Fruit fly (Drosophila melanogaster): ENCODE measurements around the gene Rtc1.

Gene Rtc1

dm6 chrX:13781739-13782502, 24.9 kb downstream of the Rtc1 start, which contains the start of the genes CtsB and amrt (continued):
- TF ChIP-seq CG4318 (GFP tag; optimal IDR thresholded peaks at IDR 0.05): no peak
- peak; percentile 17 for TF ChIP-seq dsx (GFP tag; optimal IDR thresholded peaks at IDR 0.05; ENCODE audit: poor library complexity, severe bottlenecking)
- peak; percentile 53 for TF ChIP-seq cyc (GFP tag; optimal IDR thresholded peaks at IDR 0.05)
- peak; percentile 66 for TF ChIP-seq OdsH (GFP tag; optimal IDR thresholded peaks at IDR 0.05)
- TF ChIP-seq CG3919 (GFP tag; optimal IDR thresholded peaks at IDR 0.05): peak; percentile 59
- TF ChIP-seq CG7368 (GFP tag; optimal IDR thresholded peaks at IDR 0.05): peak; percentile 31
- TF ChIP-seq CG11762 (GFP tag; optimal IDR thresholded peaks at IDR 0.05; ENCODE audit: insufficient read depth): peak; percentile 53
- peak; percentile 70 for TF ChIP-seq CG6808 (GFP tag; optimal IDR thresholded peaks at IDR 0.05)
- TF ChIP-seq Eip93F (GFP tag; optimal IDR thresholded peaks at IDR 0.05): no peak
- no peak for TF ChIP-seq svp (GFP tag)
- peak; percentile 58 for TF ChIP-seq Hr4 (GFP tag; optimal IDR thresholded peaks at IDR 0.05)
- TF ChIP-seq net (GFP tag; optimal IDR thresholded peaks at IDR 0.05): peak; percentile 77
- TF ChIP-seq CG8319 (GFP tag; optimal IDR thresholded peaks at IDR 0.05): peak; percentile 7
- TF ChIP-seq CG6276 (GFP tag; optimal IDR thresholded peaks at IDR 0.05): peak; percentile 70
- peak; percentile 64 for TF ChIP-seq Hr39 (GFP tag; optimal IDR thresholded peaks at IDR 0.05)
- TF ChIP-seq Met (GFP tag; optimal IDR thresholded peaks at IDR 0.05): peak; percentile 62
- peak; percentile 60 to 78 for TF ChIP-seq ss (GFP tag; optimal IDR thresholded peaks at IDR 0.05)
- TF ChIP-seq CG34406 (GFP tag; optimal IDR thresholded peaks at IDR 0.05): peak; percentile 58
- TF ChIP-seq CG8632 (GFP tag; optimal IDR thresholded peaks at IDR 0.05): peak; percentile 12
- TF ChIP-seq CG10631 (GFP tag; optimal IDR thresholded peaks at IDR 0.05): peak; percentile 63
- TF ChIP-seq CG15336 (GFP tag; IDR thresholded peaks at IDR 0.05): peak; percentile 60; the same call in 1 of the 2 replicates
- peak; percentile 72 for TF ChIP-seq lz (GFP tag; optimal IDR thresholded peaks at IDR 0.05)
- TF ChIP-seq fd59A (GFP tag; optimal IDR thresholded peaks at IDR 0.05): peak; percentile 3
- peak; percentile 37 for TF ChIP-seq Ets96B (tag; optimal IDR thresholded peaks at IDR 0.05)
- TF ChIP-seq pdm3 (GFP tag; optimal IDR thresholded peaks at IDR 0.05): peak; percentile 72
- TF ChIP-seq Eip75B (GFP tag; optimal IDR thresholded peaks at IDR 0.05): peak; percentile 67
- peak; percentile 63 for TF ChIP-seq topi (GFP tag; optimal IDR thresholded peaks at IDR 0.05)
- peak; percentile 52 for TF ChIP-seq CG16779 (tag; optimal IDR thresholded peaks at IDR 0.05)
- peak; percentile 62 for TF ChIP-seq CG9139 (GFP tag; optimal IDR thresholded peaks at IDR 0.05)
- peak in 1 of 2 experiments; percentile 66 for TF ChIP-seq salr (GFP tag; optimal IDR thresholded peaks at IDR 0.05)
- TF ChIP-seq CG32006 (GFP tag; optimal IDR thresholded peaks at IDR 0.05): peak; percentile 64
- no peak; the same call in 1 of the 2 replicates for TF ChIP-seq CG11294 (GFP tag; IDR thresholded peaks at IDR 0.05)
- peak; percentile 58 for TF ChIP-seq Gug (GFP tag; IDR thresholded peaks at IDR 0.05)
- TF ChIP-seq CG1621 (tag; optimal IDR thresholded peaks at IDR 0.05): peak; percentile 26
- TF ChIP-seq CG8119 (GFP tag; IDR thresholded peaks at IDR 0.05): no peak; the same call in 2 of the 3 replicates
- peak; percentile 59 for TF ChIP-seq esn (GFP tag; optimal IDR thresholded peaks at IDR 0.05)
- TF ChIP-seq Ets21C (GFP tag; optimal IDR thresholded peaks at IDR 0.05): peak; percentile 51

- TF ChIP-seq Sox15 (GFP tag; optimal IDR thresholded peaks at IDR 0.05): no peak
- no peak for TF ChIP-seq CG31627 (GFP tag; optimal IDR thresholded peaks at IDR 0.05)
- TF ChIP-seq Eip75B (GFP tag; optimal IDR thresholded peaks at IDR 0.05): no peak
- TF ChIP-seq dsx (GFP tag; optimal IDR thresholded peaks at IDR 0.05; ENCODE audit: poor library complexity, severe bottlenecking): peak; percentile 29
- TF ChIP-seq CG6276 (GFP tag; optimal IDR thresholded peaks at IDR 0.05): no peak
- TF ChIP-seq Met (GFP tag; optimal IDR thresholded peaks at IDR 0.05): no peak
- TF ChIP-seq Eip93F (GFP tag; optimal IDR thresholded peaks at IDR 0.05): no peak
- no peak for TF ChIP-seq CG10669 (GFP tag; optimal IDR thresholded peaks at IDR 0.05)
- no peak for TF ChIP-seq CG11762 (GFP tag; optimal IDR thresholded peaks at IDR 0.05; ENCODE audit: insufficient read depth)
- TF ChIP-seq CG6163 (GFP tag; IDR thresholded peaks at IDR 0.05): 0 out of 3 replicates have a peak, but pooled peaks have one; percentile 45
- TF ChIP-seq CG16779 (tag; optimal IDR thresholded peaks at IDR 0.05): no peak
- no peak for TF ChIP-seq spab (GFP tag; optimal IDR thresholded peaks at IDR 0.05)
- TF ChIP-seq CG1621 (tag; optimal IDR thresholded peaks at IDR 0.05): no peak
- peak; percentile 10 for TF ChIP-seq CG6854 (GFP tag; optimal IDR thresholded peaks at IDR 0.05)
- no peak for TF ChIP-seq CG15336 (GFP tag; IDR thresholded peaks at IDR 0.05)
- no peak for TF ChIP-seq CG34406 (GFP tag; optimal IDR thresholded peaks at IDR 0.05)
- no peak for TF ChIP-seq CG8632 (GFP tag; optimal IDR thresholded peaks at IDR 0.05)
- TF ChIP-seq Gug (GFP tag; IDR thresholded peaks at IDR 0.05): no peak
- TF ChIP-seq Hr38 (GFP tag; optimal IDR thresholded peaks at IDR 0.05): no peak
- TF ChIP-seq CG9139 (GFP tag; optimal IDR thresholded peaks at IDR 0.05): no peak
- peak; percentile 91 for TF ChIP-seq Blimp-1 (GFP tag; optimal IDR thresholded peaks at IDR 0.05)
- TF ChIP-seq Ets21C (GFP tag; optimal IDR thresholded peaks at IDR 0.05): no peak
- TF ChIP-seq CG3032 (tag; optimal IDR thresholded peaks at IDR 0.05): peak; percentile 2
- no peak for TF ChIP-seq Sox102F (GFP tag; optimal IDR thresholded peaks at IDR 0.05)
- no peak for TF ChIP-seq CG4318 (GFP tag; optimal IDR thresholded peaks at IDR 0.05)
- TF ChIP-seq CG3919 (GFP tag; optimal IDR thresholded peaks at IDR 0.05): peak; percentile 17
Measured at dm6 chrX:13783534-13783949, 26.6 kb downstream of the Rtc1 start, which contains the start of gene inaE. Gene inaE, plus strand, starts transcription at chrX:13783714.
